Worm (Caenorhabditis elegans) whole organism, midembryonic: ENCODE measurements around the gene T05H10.1.

ENCODE experiments used
- T22C8.4 ChIP-seq: fragments of 200-800 bp; sonication (Bioruptor generic); IDR thresholded peaks from 2 replicates; pipeline ENCODE4 v1.3.6; 2022; ENCODE audit warnings: missing genetic modification characterization, missing compliant biosample characterization
- cog-1 ChIP-seq: sonication (generic microtip); optimal IDR thresholded peaks from 2 replicates; lab custom pipeline; 2016; ENCODE audit warnings: missing genetic modification characterization, missing compliant biosample characterization
- flt-1 ChIP-seq: fragments of 200-800 bp; sonication (Bioruptor generic); IDR thresholded peaks from 2 replicates; pipeline ENCODE4 v1.3.6; 2022; ENCODE audit warnings: missing genetic modification characterization, missing compliant biosample characterization
- klf-2 ChIP-seq: fragments of 200-800 bp; sonication (Bioruptor generic); conservative IDR thresholded peaks from 2 replicates; pipeline ENCODE4 v1.3.6; 2022; ENCODE audit warnings: missing genetic modification reagents, missing genetic modification characterization, missing compliant biosample characterization
- med-1 ChIP-seq: sonication (generic microtip); optimal IDR thresholded peaks from 2 replicates; lab custom pipeline; 2017; ENCODE audit warnings: missing genetic modification characterization, mild to moderate bottlenecking, missing compliant biosample characterization, antibody characterized with exemption, missing genetic modification reagents; ENCODE audit not compliant: insufficient read depth
- ref-1 ChIP-seq: fragments of 200-800 bp; sonication (Bioruptor generic); conservative IDR thresholded peaks from 2 replicates; pipeline ENCODE4 v1.3.6; 2022; ENCODE audit warnings: missing genetic modification reagents, missing genetic modification characterization, missing compliant biosample characterization
- tab-1 ChIP-seq: fragments of 200-800 bp; sonication (Bioruptor generic); IDR thresholded peaks from 2 replicates; pipeline ENCODE4 v1.3.6; 2022; ENCODE audit warnings: missing genetic modification characterization, missing compliant biosample characterization
- ztf-23 ChIP-seq: fragments of 200-800 bp; sonication (Bioruptor generic); IDR thresholded peaks from 2 replicates; pipeline ENCODE4 v1.3.6; 2022; ENCODE audit warnings: missing genetic modification reagents, missing genetic modification characterization, missing compliant biosample characterization
- ztf-29 ChIP-seq: fragments of 200-800 bp; sonication (Bioruptor generic); IDR thresholded peaks from 2 replicates; pipeline ENCODE4 v1.3.6; 2022; ENCODE audit warnings: missing genetic modification reagents, missing genetic modification characterization, missing compliant biosample characterization

Gene T05H10.1

DNA sequence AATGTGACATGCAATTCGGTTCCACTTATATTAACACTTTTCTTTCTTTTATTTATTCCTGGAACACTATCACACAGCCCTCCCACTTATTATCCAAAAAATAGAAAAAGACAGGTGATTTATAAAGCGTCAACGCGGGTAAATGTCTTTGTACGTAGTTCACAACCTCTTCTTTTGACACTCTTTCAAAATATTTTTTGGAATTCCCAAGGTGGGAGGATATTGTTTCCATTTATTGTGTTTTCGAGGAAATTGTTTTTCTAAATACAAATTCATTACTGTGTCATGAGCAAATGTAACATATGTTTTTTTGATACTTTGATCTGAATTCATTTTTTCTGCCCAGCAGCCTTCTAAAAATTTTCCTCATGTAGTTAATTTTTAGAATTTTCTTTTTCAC lies 15.5 kb downstream of the T05H10.1 start:
- no peak for TF ChIP-seq ref-1 (GFP tag; lab: Robert Waterston, UW)

DNA sequence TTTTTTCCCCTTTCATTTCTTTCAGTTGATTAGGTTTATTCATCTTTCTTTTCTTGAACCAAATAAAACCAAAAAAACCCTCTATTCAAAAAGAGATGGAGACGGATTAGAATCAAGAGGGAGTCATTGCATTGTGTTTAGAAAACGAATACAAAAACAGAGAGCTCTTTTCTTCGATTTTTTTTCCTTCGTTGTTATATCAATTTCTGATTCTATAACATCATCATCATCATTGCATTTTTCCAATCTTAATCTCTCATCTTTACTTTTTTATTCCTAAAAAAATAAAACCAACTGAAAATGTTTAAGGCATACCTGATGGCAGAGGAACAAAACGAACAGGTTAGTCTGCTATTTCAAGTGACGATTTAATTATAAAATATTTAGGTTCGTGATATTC lies 16.4 kb downstream of the T05H10.1 start, which contains the start of gene T05H10.8:
T05H10.8 (plus strand) TSS at position 301 of the 400 bp plus-strand sequence.
- no peak for TF ChIP-seq ztf-29 (GFP tag; lab: Robert Waterston, UW)
- TF ChIP-seq ztf-23: no peak

DNA sequence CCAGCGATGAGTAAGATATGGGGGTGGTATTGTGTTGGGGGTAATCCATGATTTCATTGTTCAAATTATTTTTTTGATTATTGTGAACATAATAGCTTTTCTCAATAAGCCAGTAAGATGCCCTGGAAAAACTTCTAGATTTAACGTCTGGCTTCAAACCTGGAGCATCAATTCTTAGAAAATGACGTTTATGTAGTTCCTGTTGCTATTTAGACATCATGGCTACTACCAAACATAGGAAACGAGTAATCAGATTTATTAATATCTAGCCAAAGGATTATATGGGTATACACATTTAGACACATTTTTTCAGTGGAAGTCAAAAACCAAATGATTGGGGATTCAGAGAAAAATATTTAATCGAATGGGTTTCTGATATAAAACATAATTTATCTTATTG lies 17.1 kb downstream of the T05H10.1 start:
- no peak for TF ChIP-seq tab-1 (GFP tag; lab: Robert Waterston, UW)
- no peak for TF ChIP-seq med-1 (GFP tag; lab: Kevin White, UChicago)
- TF ChIP-seq klf-2: no peak
- no peak for TF ChIP-seq ref-1 (GFP tag; lab: Robert Waterston, UW)

DNA sequence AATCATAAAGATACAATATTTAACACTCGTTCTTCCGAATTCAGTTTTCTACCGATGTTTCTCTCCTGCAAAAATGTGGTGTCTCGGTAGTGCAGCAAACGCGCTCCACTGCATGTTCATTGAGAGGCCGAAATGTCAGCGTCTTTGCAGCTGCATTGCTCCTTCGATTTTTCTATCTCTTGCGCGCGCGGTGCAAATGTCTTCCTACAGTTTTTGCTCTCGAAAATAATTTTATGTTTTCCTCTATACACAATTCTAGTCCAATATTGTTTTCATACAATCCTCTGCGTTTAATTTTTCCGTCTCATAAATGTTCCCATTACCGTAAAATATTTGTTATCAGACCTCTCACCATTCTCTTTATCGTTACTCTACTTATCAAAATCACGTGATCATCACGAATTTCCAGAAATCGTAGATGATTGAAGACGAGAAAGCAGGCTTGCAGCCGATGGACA lies 20.0 kb downstream of the T05H10.1 start, which contains the start of gene ufd-2:
ufd-2 (plus strand) TSS at position 408 of the 458 bp plus-strand sequence.
- TF ChIP-seq cog-1 (tag; lab: Kevin White, UChicago) (peak; percentile 14), med-1 (GFP tag; lab: Kevin White, UChicago) (no peak)

DNA sequence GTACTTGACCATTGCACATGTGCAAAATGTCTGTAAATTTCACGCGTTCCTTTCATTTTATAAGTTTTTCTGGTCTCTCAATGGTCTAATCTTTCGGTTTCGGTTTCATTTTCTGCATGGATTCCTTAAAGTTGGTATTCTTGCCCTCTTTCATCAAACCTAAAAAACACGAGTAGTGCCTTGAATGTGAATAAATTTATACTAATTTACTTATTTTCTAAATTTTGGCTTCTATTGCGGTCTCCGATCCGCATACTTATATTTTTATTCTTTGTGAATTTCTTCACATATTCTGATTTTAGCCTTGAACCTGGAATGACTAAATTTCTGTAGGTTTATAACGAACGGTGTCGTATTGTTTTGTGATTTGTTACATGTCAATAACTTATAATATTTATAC lies 23.6 kb downstream of the T05H10.1 start, which contains the start of gene pdha-1:
pdha-1 (plus strand) TSS at position 301 of the 400 bp plus-strand sequence.
- TF ChIP-seq klf-2: no peak
- TF ChIP-seq ztf-23: no peak
- TF ChIP-seq ztf-29 (GFP tag; lab: Robert Waterston, UW): no peak
- TF ChIP-seq T22C8.4 (GFP tag; lab: Robert Waterston, UW): no peak
- TF ChIP-seq cog-1 (tag; lab: Kevin White, UChicago): no peak
- TF ChIP-seq med-1 (GFP tag; lab: Kevin White, UChicago): no peak

DNA sequence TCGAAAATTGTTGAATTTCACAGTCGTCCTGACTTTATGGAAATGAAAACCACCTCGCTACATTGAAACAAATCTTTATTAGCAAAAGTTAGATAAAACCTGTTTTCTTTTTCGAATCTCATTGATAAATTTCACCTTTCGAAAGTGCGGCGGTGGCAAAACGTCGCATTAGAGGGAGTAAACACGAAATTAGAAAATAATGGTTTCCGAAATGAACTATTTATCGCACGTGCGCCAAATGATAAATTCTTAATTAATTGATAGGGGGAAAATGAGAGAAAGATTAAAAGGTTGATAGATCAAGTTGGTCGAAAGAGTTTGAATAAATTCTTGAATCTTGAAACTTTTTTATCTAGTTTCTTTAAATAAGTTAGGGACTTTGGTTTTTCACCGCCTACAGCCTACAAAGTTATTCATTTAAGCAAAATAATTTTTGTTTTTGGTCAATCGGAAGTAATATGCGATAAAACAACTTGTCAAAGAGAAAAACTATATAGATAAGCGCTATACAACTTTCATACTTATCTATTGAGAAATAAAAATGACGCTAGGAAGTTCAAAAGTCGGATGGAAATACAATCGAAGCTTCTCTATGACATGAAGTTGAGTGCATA lies 28.7 kb downstream of the T05H10.1 start:
- no peak for TF ChIP-seq ztf-23
- no peak for TF ChIP-seq med-1 (GFP tag; lab: Kevin White, UChicago)

DNA sequence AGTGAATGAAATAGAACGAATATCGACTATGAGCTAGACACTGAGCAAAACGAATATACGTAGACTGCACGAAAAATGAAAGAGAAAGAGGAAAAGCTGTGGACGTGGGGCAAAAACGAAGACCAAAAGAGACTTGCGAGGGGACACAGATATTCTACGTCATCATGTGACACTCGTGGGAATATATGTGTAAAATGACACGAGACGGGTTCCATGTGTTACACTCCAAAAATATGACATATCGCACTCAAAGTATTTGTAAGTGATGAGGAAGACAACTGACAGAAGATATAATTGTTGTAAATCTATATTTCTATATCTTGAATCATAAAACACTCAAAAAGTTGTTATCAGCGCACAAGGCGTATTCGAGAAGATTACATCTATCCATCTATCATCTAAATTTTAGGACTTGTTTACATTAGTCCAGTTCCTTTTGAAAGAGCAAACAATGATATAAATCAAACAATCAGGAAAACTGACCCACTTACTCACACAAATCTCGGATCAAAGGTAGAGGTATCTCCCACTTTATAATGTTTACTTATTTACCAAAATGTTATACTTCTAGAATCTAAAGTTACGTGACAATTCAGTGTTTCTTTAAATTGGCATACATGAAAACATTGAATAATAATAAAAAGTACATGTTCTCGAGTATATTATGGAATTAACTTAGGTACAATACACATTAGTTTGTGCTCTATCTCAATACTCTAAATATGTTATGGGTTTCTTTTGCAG lies 29.6 kb downstream of the T05H10.1 start:
- TF ChIP-seq med-1 (GFP tag; lab: Kevin White, UChicago) (no peak), cog-1 (tag; lab: Kevin White, UChicago) (peak; percentile 28)

DNA sequence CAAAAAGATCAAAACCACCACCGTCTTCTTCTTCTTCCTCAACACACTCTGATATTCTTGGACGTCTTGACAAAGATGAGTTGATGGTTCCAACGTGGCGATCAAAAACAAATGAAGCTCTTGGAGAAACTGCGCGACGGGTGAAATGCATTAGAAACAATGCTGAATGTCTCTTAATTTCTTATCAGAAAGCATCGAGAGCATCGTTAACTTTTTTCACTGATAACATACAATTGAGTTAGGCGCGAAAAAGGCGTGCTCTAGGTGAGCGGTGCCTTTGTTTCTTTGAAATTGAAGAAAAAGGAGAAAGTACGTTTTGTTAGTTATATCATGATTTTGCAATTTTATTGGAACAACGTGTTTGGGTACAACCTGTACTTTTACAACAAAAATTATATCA lies 30.8 kb downstream of the T05H10.1 start, which contains the start of gene gpcp-2:
gpcp-2 (minus strand) TSS at position 153 of the 400 bp plus-strand sequence.
- TF ChIP-seq ztf-29 (GFP tag; lab: Robert Waterston, UW) (no peak), med-1 (GFP tag; lab: Kevin White, UChicago) (no peak), T22C8.4 (GFP tag; lab: Robert Waterston, UW) (no peak), ref-1 (GFP tag; lab: Robert Waterston, UW) (no peak)

DNA sequence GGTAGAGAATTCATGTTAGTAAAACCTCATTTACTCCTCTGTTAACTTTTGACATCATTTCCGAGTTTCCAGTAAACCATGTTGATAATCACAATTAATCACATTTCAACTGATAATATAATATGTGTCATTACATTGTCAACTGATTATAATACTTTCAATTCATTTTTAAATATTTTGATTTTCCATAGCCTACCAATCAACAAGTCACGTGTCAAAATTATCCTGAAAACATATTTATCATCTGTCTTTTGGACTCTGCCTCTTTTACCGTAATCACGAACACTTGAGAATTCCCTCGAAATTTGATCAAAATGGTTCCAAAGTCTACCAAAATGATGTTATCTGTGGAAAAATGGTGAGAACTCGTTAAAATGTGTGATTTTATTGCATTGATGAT lies 31.7 kb downstream of the T05H10.1 start:
- TF ChIP-seq ztf-29 (GFP tag; lab: Robert Waterston, UW): no peak

DNA sequence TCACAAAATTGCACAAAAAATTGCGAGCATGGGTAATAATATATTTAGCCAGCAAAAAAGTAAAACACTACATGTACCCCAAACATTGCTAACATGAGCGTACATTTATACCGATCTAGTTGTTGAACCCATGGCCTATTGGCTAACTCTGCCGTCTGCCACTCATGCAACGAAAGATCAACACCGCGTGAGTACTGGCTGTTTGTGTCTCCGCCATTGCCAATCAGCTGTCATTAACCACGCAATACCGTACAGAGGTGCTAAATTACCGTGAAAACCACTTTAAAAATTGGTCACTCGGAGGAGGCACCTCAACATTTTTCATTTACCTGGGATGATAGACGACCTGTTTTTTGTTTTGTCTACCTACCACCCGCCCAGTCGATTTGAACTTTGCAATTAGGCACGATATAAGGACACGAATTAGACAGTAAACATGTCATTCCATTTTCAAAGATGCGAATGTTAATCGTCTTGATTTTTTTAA lies 33.0 kb downstream of the T05H10.1 start, which contains the start of gene K02C4.2:
K02C4.2 (plus strand) TSS at position 437 of the 487 bp plus-strand sequence.
- TF ChIP-seq ref-1 (GFP tag; lab: Robert Waterston, UW) (peak; percentile 68), tab-1 (GFP tag; lab: Robert Waterston, UW) (peak; percentile 84), klf-2 (peak; percentile 44; the same call in 1 of the 2 replicates), med-1 (GFP tag; lab: Kevin White, UChicago) (peak; percentile 44), flt-1 (peak; percentile 93), ztf-29 (GFP tag; lab: Robert Waterston, UW) (peak; percentile 80), cog-1 (tag; lab: Kevin White, UChicago) (peak; percentile 47), ztf-23 (peak; percentile 60; the same call in 1 of the 2 replicates), T22C8.4 (GFP tag; lab: Robert Waterston, UW) (peak; percentile 71)

DNA sequence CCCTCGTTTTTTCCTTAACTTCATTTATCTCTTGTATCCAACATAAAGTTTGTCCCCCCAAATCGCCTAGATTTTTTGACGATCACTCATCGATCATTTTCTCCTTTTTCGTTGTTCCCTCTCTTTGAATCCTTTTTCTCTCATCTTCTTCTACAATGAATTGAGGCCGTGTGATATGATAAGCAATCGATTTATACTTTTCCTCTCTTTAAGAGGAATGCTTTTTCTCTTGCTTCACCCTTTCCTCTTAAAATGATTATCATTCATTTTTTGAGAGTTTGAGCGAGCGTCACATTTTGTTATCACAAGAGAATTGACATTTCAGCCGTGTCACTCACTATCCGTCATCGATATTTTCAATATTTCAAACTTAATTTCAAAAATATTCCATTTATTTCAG lies 35.7 kb downstream of the T05H10.1 start, which contains the start of gene K02C4.5:
K02C4.5 (plus strand) TSS at position 395 of the 400 bp plus-strand sequence.
- TF ChIP-seq klf-2: no peak
- no peak for TF ChIP-seq flt-1
- TF ChIP-seq med-1 (GFP tag; lab: Kevin White, UChicago): no peak
- no peak for TF ChIP-seq cog-1 (tag; lab: Kevin White, UChicago)
- TF ChIP-seq tab-1 (GFP tag; lab: Robert Waterston, UW): no peak
- no peak for TF ChIP-seq ref-1 (GFP tag; lab: Robert Waterston, UW)
- TF ChIP-seq T22C8.4 (GFP tag; lab: Robert Waterston, UW): no peak
- TF ChIP-seq ztf-23: no peak
- no peak for TF ChIP-seq ztf-29 (GFP tag; lab: Robert Waterston, UW)
